Worm (Caenorhabditis elegans) whole organism, L3 larva: ENCODE data around the gene F42H10.3.
A peak's percentile ranks its signal among the peaks of the same experiment; 100 is the strongest.

Source experiments
- ZK546.5 ChIP-seq: sonication (generic microtip); optimal IDR thresholded peaks from 2 replicates; lab custom pipeline; 2017; ENCODE audit warnings: missing biosample characterization, missing genetic modification characterization
- aly-2 ChIP-seq: fragments of 150-350 bp; optimal IDR thresholded peaks from 2 replicates; lab custom pipeline; 2014; ENCODE audit warnings: missing biosample characterization, missing genetic modification characterization
- ama-1 ChIP-seq: fragments of 150-350 bp; optimal IDR thresholded peaks from 2 replicates; lab custom pipeline; 2018
- ceh-28 ChIP-seq: fragments of 150-350 bp; optimal IDR thresholded peaks from 2 replicates; lab custom pipeline; 2014; ENCODE audit warnings: missing biosample characterization, missing genetic modification reagents, missing genetic modification characterization
- ceh-82 ChIP-seq: fragments of 150-350 bp; optimal IDR thresholded peaks from 2 replicates; lab custom pipeline; 2014; ENCODE audit warnings: missing biosample characterization, missing genetic modification characterization
- ceh-9 ChIP-seq: sonication (generic microtip); optimal IDR thresholded peaks from 2 replicates; lab custom pipeline; 2018; ENCODE audit warnings: missing biosample characterization, missing genetic modification characterization
- daf-12 ChIP-seq: fragments of 150-350 bp; optimal IDR thresholded peaks from 2 replicates; lab custom pipeline; 2014; ENCODE audit warnings: missing biosample characterization, missing genetic modification reagents, missing genetic modification characterization
- egl-27 ChIP-seq: sonication (generic microtip); optimal IDR thresholded peaks from 4 replicates; lab custom pipeline; 2017; ENCODE audit warnings: missing biosample characterization, missing genetic modification reagents, missing genetic modification characterization
- elt-1 ChIP-seq: fragments of 150-350 bp; optimal IDR thresholded peaks from 2 replicates; lab custom pipeline; 2014; ENCODE audit warnings: missing biosample characterization, missing genetic modification characterization
- elt-3 ChIP-seq, 3 experiments: fragments of 150-350 bp in 1 of 3; sonication (generic microtip) in 2 of 3; optimal IDR thresholded peaks; 2 replicates in 2 of 3; 4 replicates in 1 of 3; lab custom pipeline; 2014 to 2017; ENCODE audit warnings: missing biosample characterization in 3 of 3, missing genetic modification characterization in 3 of 3
- fkh-10 ChIP-seq: sonication (generic microtip); optimal IDR thresholded peaks from 2 replicates; lab custom pipeline; 2017; ENCODE audit warnings: missing biosample characterization, missing genetic modification reagents, missing genetic modification characterization
- fkh-2 ChIP-seq: fragments of 150-350 bp; optimal IDR thresholded peaks from 2 replicates; lab custom pipeline; 2014; ENCODE audit warnings: missing biosample characterization, missing genetic modification reagents, missing genetic modification characterization
- fos-1 ChIP-seq: fragments of 150-350 bp; optimal IDR thresholded peaks from 2 replicates; lab custom pipeline; 2014; ENCODE audit warnings: missing biosample characterization, missing genetic modification characterization
- lin-39 ChIP-seq: fragments of 150-350 bp; optimal IDR thresholded peaks from 2 replicates; lab custom pipeline; 2018; ENCODE audit warnings: missing biosample characterization, missing genetic modification reagents, missing genetic modification characterization
- lsy-12 ChIP-seq: sonication (generic microtip); optimal IDR thresholded peaks from 2 replicates; lab custom pipeline; 2016; ENCODE audit warnings: mild to moderate bottlenecking, missing genetic modification characterization, missing compliant biosample characterization
- mdl-1 ChIP-seq: fragments of 150-350 bp; optimal IDR thresholded peaks from 2 replicates; lab custom pipeline; 2014; ENCODE audit warnings: missing biosample characterization, missing genetic modification characterization
- mml-1 ChIP-seq: fragments of 150-350 bp; sonication (generic microtip); optimal IDR thresholded peaks from 3 replicates; lab custom pipeline; 2014; ENCODE audit warnings: missing biosample characterization, missing genetic modification characterization
- nfya-1 ChIP-seq: sonication (generic microtip); optimal IDR thresholded peaks from 2 replicates; lab custom pipeline; 2017; ENCODE audit warnings: missing genetic modification characterization, mild to moderate bottlenecking, missing compliant biosample characterization, antibody characterized with exemption, moderate library complexity; ENCODE audit not compliant: insufficient read depth
- nhr-23 ChIP-seq: fragments of 150-350 bp; optimal IDR thresholded peaks from 2 replicates; lab custom pipeline; 2014; ENCODE audit warnings: missing biosample characterization, missing genetic modification reagents, missing genetic modification characterization
- nhr-237 ChIP-seq: fragments of 150-350 bp; optimal IDR thresholded peaks from 2 replicates; lab custom pipeline; 2014; ENCODE audit warnings: missing biosample characterization, missing genetic modification characterization
- nhr-28 ChIP-seq: fragments of 150-350 bp; optimal IDR thresholded peaks from 2 replicates; lab custom pipeline; 2014; ENCODE audit warnings: missing biosample characterization, missing genetic modification characterization
- nhr-43 ChIP-seq: sonication (generic microtip); optimal IDR thresholded peaks from 2 replicates; lab custom pipeline; 2016; ENCODE audit warnings: mild to moderate bottlenecking, missing genetic modification characterization, missing compliant biosample characterization; ENCODE audit not compliant: poor library complexity, severe bottlenecking
- nhr-67 ChIP-seq: fragments of 150-350 bp; optimal IDR thresholded peaks from 2 replicates; lab custom pipeline; 2014; ENCODE audit warnings: missing biosample characterization, missing genetic modification characterization
- nhr-76 ChIP-seq: fragments of 150-350 bp; sonication (generic microtip); optimal IDR thresholded peaks from 5 replicates; lab custom pipeline; 2014; ENCODE audit warnings: missing biosample characterization, missing genetic modification characterization
- nhr-77 ChIP-seq: fragments of 150-350 bp; optimal IDR thresholded peaks from 2 replicates; lab custom pipeline; 2014; ENCODE audit warnings: missing biosample characterization, missing genetic modification characterization
- pha-4 ChIP-seq: fragments of 150-350 bp; optimal IDR thresholded peaks from 2 replicates; lab custom pipeline; 2014; ENCODE audit warnings: missing biosample characterization, missing genetic modification reagents, missing genetic modification characterization
- pqm-1 ChIP-seq: fragments of 150-350 bp; optimal IDR thresholded peaks from 2 replicates; lab custom pipeline; 2017; ENCODE audit warnings: missing biosample characterization, missing genetic modification characterization, inconsistent platforms
- skn-1 ChIP-seq: fragments of 150-350 bp; optimal IDR thresholded peaks from 2 replicates; lab custom pipeline; 2014; ENCODE audit warnings: missing biosample characterization, missing genetic modification characterization
- tbx-2 ChIP-seq: sonication (generic microtip); optimal IDR thresholded peaks from 2 replicates; lab custom pipeline; 2016; ENCODE audit warnings: mild to moderate bottlenecking, missing genetic modification characterization, missing compliant biosample characterization
- unc-39 ChIP-seq: sonication (generic microtip); optimal IDR thresholded peaks from 4 replicates; lab custom pipeline; 2017; ENCODE audit warnings: missing biosample characterization, missing genetic modification characterization
- unc-62 ChIP-seq: fragments of 150-350 bp; sonication (generic microtip); optimal IDR thresholded peaks from 4 replicates; lab custom pipeline; 2014; ENCODE audit warnings: missing biosample characterization, missing genetic modification reagents, missing genetic modification characterization
- zag-1 ChIP-seq: fragments of 150-350 bp; optimal IDR thresholded peaks from 2 replicates; lab custom pipeline; 2014; ENCODE audit warnings: missing biosample characterization, missing genetic modification characterization
- ztf-4 ChIP-seq: fragments of 150-350 bp; optimal IDR thresholded peaks from 2 replicates; lab custom pipeline; 2014; ENCODE audit warnings: missing biosample characterization, missing genetic modification characterization

F42H10.3 gene

DNA sequence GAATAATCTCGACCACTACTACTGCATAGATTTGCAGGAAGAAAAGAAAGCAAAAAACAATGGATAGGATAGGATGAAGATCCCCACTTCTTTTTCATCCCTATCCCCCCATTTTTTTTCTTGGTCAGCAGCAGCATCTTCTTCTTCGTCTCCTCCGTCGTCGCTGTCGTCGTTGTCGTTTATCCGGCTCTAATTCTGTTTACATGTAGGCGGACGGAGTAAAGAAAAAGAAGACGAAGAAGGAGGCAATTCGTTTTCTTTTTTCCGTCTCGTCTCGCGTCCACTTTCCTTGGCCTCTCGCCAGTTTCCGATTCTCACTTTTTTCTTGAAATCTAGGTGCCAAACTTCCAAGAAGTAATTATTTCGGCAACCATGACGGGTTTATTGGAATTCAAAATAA, 27.8 kb downstream of the F42H10.3 start:
- TF ChIP-seq fkh-10 (peak; percentile 87), ztf-4 (tag; lab: Kevin White, UChicago) (no peak), nhr-76 (tag; lab: Kevin White, UChicago) (no peak), skn-1 (tag; lab: Kevin White, UChicago) (no peak), nfya-1 (tag; lab: Kevin White, UChicago) (peak; percentile 45), aly-2 (tag; lab: Kevin White, UChicago) (no peak), nhr-28 (tag; lab: Kevin White, UChicago) (no peak)

DNA sequence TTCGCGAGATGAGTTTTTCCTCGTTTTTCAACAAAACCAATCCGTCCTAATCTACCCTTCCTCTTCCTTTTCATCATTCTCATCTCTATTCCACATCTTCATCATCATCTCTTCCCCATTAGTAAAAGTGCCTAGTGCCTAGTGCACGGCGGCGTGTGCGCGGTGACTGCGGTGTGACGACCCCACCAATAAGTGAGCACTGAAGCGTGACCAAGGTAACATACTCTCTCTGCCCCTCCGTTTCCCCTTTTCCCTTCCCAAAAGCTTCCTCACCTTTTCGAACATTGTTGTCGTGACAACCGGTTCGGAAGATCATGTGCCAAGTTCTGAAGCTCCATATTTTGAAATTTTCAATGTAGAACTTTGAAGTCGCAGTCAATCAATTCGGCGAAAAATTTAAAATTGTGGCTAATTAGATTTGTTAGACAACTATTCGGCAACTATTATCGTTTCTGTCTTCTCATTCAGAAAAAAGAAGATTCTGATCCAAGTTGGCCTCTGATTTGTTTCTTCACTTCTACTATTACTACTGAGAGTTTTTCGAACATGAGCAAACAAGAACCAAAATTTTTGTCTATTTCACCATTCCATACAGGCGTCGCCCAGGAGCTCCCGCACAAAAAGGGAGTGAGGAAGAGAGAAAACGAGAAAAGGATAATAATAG, 28.5 kb downstream of the F42H10.3 start:
- TF ChIP-seq unc-62 (no peak), daf-12 (tag; lab: Kevin White, UChicago) (no peak), nhr-77 (tag; lab: Kevin White, UChicago) (no peak), nhr-28 (tag; lab: Kevin White, UChicago) (no peak), elt-3 (tag; optimal IDR thresholded peaks at IDR 0.05; lab: Kevin White, UChicago) (no peak), pqm-1 (tag; lab: Kevin White, UChicago) (no peak), fkh-10 (no peak), nhr-67 (tag; lab: Kevin White, UChicago) (no peak), ceh-28 (tag; lab: Kevin White, UChicago) (no peak), unc-39 (no peak), lsy-12 (tag; lab: Kevin White, UChicago) (no peak), ceh-9 (tag; lab: Kevin White, UChicago) (no peak), aly-2 (tag; lab: Kevin White, UChicago) (no peak), ama-1 (lab: Kevin White, UChicago) (no peak), egl-27 (tag; lab: Kevin White, UChicago) (no peak), nhr-76 (tag; lab: Kevin White, UChicago) (no peak), fkh-2 (no peak), nfya-1 (tag; lab: Kevin White, UChicago) (no peak), mdl-1 (tag; lab: Kevin White, UChicago) (no peak)
- TF ChIP-seq, all 47 proteins: peak for 0

DNA sequence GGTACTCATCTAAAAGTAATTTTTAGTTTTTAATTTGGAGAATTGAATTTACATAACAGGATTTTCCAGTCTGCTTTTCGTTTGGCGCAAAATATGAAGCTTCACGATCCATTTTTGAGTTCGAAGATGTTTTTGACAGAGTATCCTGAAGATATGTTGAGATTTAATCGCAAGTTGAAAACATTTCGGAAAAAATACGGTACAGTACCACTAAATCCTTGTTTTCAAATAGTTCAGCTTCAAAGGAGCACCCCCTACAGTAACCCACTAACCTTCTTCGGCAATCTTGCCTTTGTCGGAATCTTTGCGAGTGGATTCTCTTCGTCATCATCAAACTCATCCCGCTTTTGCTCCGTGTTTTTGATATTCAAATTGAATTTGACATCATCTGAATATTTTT, 35.0 kb downstream of the F42H10.3 start:
- TF ChIP-seq aly-2 (tag; lab: Kevin White, UChicago), result peak; percentile 25
- no peak for TF ChIP-seq tbx-2 (tag; lab: Kevin White, UChicago)

DNA sequence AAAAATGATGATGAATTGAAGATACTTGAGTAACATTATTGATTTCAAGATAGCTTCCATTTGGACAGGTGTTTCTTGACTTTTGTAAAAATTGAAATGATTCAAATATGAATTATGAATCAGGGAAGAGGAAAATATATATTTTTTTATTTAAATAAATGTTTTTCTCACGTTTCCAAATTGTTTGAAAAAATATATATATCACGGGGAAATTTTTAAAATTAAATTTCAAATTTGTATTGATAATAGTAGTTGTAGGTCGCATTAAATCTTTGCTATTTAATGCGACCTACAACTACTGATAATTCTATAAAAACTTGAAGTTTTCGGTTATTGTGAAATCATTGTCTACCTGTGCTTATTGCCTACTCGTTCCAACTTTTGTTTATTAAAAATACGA, 35.9 kb downstream of the F42H10.3 start, which contains the start of gene ZC21.8:
TSS of gene ZC21.8 (minus strand) at position 101 of the 400 bp plus-strand sequence.
- TF ChIP-seq nhr-77 (tag; lab: Kevin White, UChicago), result no peak
- TF ChIP-seq lsy-12 (tag; lab: Kevin White, UChicago), result no peak
- no peak for TF ChIP-seq skn-1 (tag; lab: Kevin White, UChicago)
- TF ChIP-seq fkh-2, result no peak
- no peak for TF ChIP-seq nhr-76 (tag; lab: Kevin White, UChicago)
- no peak for TF ChIP-seq nhr-237 (tag; lab: Kevin White, UChicago)
- no peak for TF ChIP-seq nhr-23 (tag; lab: Kevin White, UChicago)
- no peak for TF ChIP-seq fkh-10
- no peak for TF ChIP-seq elt-1 (tag; lab: Kevin White, UChicago)
- no peak for TF ChIP-seq ZK546.5
- TF ChIP-seq nhr-43, result no peak
- no peak for TF ChIP-seq unc-62
- no peak for TF ChIP-seq zag-1
- no peak for TF ChIP-seq ceh-9 (tag; lab: Kevin White, UChicago)
- TF ChIP-seq lin-39 (tag; lab: Kevin White, UChicago), result no peak
- TF ChIP-seq aly-2 (tag; lab: Kevin White, UChicago), result no peak
- TF ChIP-seq pqm-1 (tag; lab: Kevin White, UChicago), result no peak
- no peak for TF ChIP-seq pha-4 (tag; lab: Kevin White, UChicago)
- no peak for TF ChIP-seq ceh-82 (tag; lab: Kevin White, UChicago)
- TF ChIP-seq mml-1 (tag; lab: Kevin White, UChicago), result no peak

DNA sequence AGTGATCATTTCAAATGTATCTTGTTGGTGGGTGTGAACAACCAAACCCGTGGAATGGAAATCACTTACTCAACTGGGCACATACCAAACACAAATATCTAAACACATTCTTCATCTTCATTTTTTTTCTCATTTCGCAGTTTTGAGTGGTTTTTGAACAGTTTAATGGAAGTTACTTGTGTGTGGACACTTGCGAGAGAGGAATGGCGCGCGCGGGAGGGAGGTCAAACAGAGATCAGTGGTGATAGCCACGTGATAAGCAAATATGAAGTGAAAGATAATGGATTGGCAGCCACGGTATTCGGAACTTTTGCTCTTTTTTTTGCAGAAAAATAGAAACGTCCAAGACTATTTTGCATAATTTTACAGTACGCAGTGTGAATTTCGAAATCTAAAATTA, 36.6 kb downstream of the F42H10.3 start:
- no peak for TF ChIP-seq fos-1 (tag; lab: Kevin White, UChicago)
- TF ChIP-seq pha-4 (tag; lab: Kevin White, UChicago), result peak; percentile 76
- no peak for TF ChIP-seq aly-2 (tag; lab: Kevin White, UChicago)
- TF ChIP-seq, all 47 proteins: peak for 1
